Fruit fly (Drosophila melanogaster): ENCODE data around the gene bon.
A peak's percentile ranks its signal among the peaks of the same experiment; 100 is the strongest.

Gene bon

DNA sequence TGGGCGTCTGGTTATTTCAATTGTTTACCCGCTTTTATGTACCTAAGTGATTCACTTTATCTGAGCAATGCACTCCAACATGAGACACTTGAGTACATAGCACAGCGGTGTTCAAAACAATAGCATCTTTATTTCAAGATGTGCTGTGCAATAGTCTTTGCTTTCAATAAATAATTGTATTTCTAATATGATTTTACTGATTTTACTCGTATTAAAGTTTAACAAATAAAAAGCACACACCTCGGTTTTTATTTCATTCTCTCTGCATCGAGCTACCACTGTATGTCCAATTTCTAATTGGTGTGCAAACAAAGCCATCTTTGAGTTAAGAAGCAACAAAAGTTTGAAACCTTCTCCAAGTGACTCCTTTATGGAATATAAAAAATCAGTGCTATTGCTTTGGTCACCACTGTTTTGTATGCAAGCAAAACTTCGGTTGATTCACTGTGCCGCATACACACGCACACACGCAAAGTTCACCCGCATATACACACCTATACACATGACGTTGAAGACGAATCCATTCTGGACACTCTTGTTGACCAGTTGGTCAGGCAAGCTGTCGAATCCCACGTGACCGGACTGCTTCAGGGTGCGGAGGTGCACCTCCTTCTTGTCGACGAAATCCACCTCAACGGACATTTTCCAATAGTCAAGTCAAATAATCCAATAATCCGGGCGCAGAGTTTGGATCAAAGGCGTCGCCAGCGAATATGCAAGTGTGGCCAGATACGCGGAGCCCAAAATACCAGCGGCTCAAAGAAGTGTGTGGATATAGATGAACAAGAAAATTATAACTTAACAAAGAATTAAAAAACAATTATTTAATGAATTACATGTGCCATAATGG lies 5.1 kb upstream of the bon start, which contains the start of gene Septin2 (continued):
- TF ChIP-seq OdsH (GFP tag; optimal IDR thresholded peaks at IDR 0.05) (peak; percentile 94), Smox (GFP tag; optimal IDR thresholded peaks at IDR 0.05) (peak; percentile 94), CG4318 (GFP tag; optimal IDR thresholded peaks at IDR 0.05) (no peak), CG6854 (GFP tag; optimal IDR thresholded peaks at IDR 0.05) (peak; percentile 91), CG8632 (GFP tag; optimal IDR thresholded peaks at IDR 0.05) (peak; percentile 94), esn (GFP tag; optimal IDR thresholded peaks at IDR 0.05) (peak; percentile 96), CG11902 (GFP tag; optimal IDR thresholded peaks at IDR 0.05) (peak; percentile 85), achi (GFP tag; optimal IDR thresholded peaks at IDR 0.05) (peak; percentile 92), Hr39 (GFP tag; optimal IDR thresholded peaks at IDR 0.05) (peak; percentile 93), fd85E (GFP tag; optimal IDR thresholded peaks at IDR 0.05) (peak; percentile 80)

- TF ChIP-seq Sox14 (GFP tag; optimal IDR thresholded peaks at IDR 0.05) (peak; percentile 26), esn (GFP tag; optimal IDR thresholded peaks at IDR 0.05) (peak; percentile 60), CG8119 (GFP tag; IDR thresholded peaks at IDR 0.05) (peak; percentile 58; the same call in 1 of the 3 replicates), Blimp-1 (GFP tag; optimal IDR thresholded peaks at IDR 0.05) (no peak), CG31627 (GFP tag; optimal IDR thresholded peaks at IDR 0.05) (peak; percentile 43), CG3919 (GFP tag; optimal IDR thresholded peaks at IDR 0.05) (peak; percentile 52), CG6163 (GFP tag; IDR thresholded peaks at IDR 0.05) (no peak), eg (GFP tag; IDR thresholded peaks at IDR 0.05) (peak; percentile 49; the same call in 1 of the 3 replicates), acj6 (GFP tag; optimal IDR thresholded peaks at IDR 0.05) (peak; percentile 58), Hr4 (GFP tag; optimal IDR thresholded peaks at IDR 0.05) (peak; percentile 59), Lpt (GFP tag; optimal IDR thresholded peaks at IDR 0.05) (peak; percentile 35), dsx (GFP tag; optimal IDR thresholded peaks at IDR 0.05; ENCODE audit: poor library complexity, severe bottlenecking) (no peak), net (GFP tag; optimal IDR thresholded peaks at IDR 0.05) (no peak), CG3032 (tag; optimal IDR thresholded peaks at IDR 0.05) (peak; percentile 28), cyc (GFP tag; optimal IDR thresholded peaks at IDR 0.05) (peak; percentile 31), salr (GFP tag; optimal IDR thresholded peaks at IDR 0.05) (no peak), CG16779 (tag; optimal IDR thresholded peaks at IDR 0.05) (no peak), CG6276 (GFP tag; optimal IDR thresholded peaks at IDR 0.05) (no peak), CG6792 (GFP tag; optimal IDR thresholded peaks at IDR 0.05) (peak; percentile 6), Smox (GFP tag; optimal IDR thresholded peaks at IDR 0.05) (peak; percentile 53), topi (GFP tag; optimal IDR thresholded peaks at IDR 0.05) (peak; percentile 45), CG11902 (GFP tag; optimal IDR thresholded peaks at IDR 0.05) (peak; percentile 46), pdm3 (GFP tag; optimal IDR thresholded peaks at IDR 0.05) (peak; percentile 55), CG4318 (GFP tag; optimal IDR thresholded peaks at IDR 0.05) (no peak), CG34406 (GFP tag; optimal IDR thresholded peaks at IDR 0.05) (peak; percentile 44), dac (GFP tag; optimal IDR thresholded peaks at IDR 0.05) (no peak), OdsH (GFP tag; optimal IDR thresholded peaks at IDR 0.05) (peak; percentile 54), Gug (GFP tag; IDR thresholded peaks at IDR 0.05) (peak; percentile 36; the same call in 1 of the 2 replicates), fd59A (GFP tag; optimal IDR thresholded peaks at IDR 0.05) (no peak), ss (GFP tag; optimal IDR thresholded peaks at IDR 0.05) (peak in 1 of 2 experiments; percentile 15), CG6808 (GFP tag; optimal IDR thresholded peaks at IDR 0.05) (peak; percentile 41), CG10669 (GFP tag; optimal IDR thresholded peaks at IDR 0.05) (peak; percentile 41), spab (GFP tag; optimal IDR thresholded peaks at IDR 0.05) (no peak), CG6854 (GFP tag; optimal IDR thresholded peaks at IDR 0.05) (no peak), Sox102F (GFP tag; optimal IDR thresholded peaks at IDR 0.05) (peak; percentile 20), CG8632 (GFP tag; optimal IDR thresholded peaks at IDR 0.05) (peak; percentile 29), Ets96B (tag; optimal IDR thresholded peaks at IDR 0.05) (no peak), svp (GFP tag) (peak; percentile 81), Ets21C (GFP tag; optimal IDR thresholded peaks at IDR 0.05) (peak; percentile 0), Eip93F (GFP tag; optimal IDR thresholded peaks at IDR 0.05) (peak; percentile 30), fkh (GFP tag; optimal IDR thresholded peaks at IDR 0.05) (peak; percentile 13), Hr39 (GFP tag; optimal IDR thresholded peaks at IDR 0.05) (peak; percentile 45), CG11294 (GFP tag; IDR thresholded peaks at IDR 0.05) (peak; percentile 8; the same call in 1 of the 2 replicates), CG15336 (GFP tag; IDR thresholded peaks at IDR 0.05) (peak; percentile 34; the same call in 1 of the 2 replicates), achi (GFP tag; optimal IDR thresholded peaks at IDR 0.05) (peak; percentile 56)
Measured at dm6 chr3R:20588480-20588785, 4.5 kb upstream of the bon start, which contains the start of gene Srp72. Gene Srp72, plus strand, starts transcription at chr3R:20588711.

Measured in whole organism, prepupa.